Fruit fly (Drosophila melanogaster) whole organism, adult: ENCODE measurements around the gene kon.

ENCODE experiments used
- CG11617 ChIP-seq: fragments of 200-800 bp; sonication (Bioruptor generic); optimal IDR thresholded peaks from 2 replicates; lab custom pipeline; 2017; ENCODE audit warnings: mild to moderate bottlenecking, missing biosample characterization, missing genetic modification reagents, missing genetic modification characterization
- CG12768 ChIP-seq: fragments of 200-800 bp; sonication (Bioruptor generic); optimal IDR thresholded peaks from 2 replicates; lab custom pipeline; 2017; ENCODE audit warnings: missing biosample characterization, missing genetic modification characterization, mild to moderate bottlenecking, moderate library complexity, missing genetic modification reagents
- CG14711 ChIP-seq: fragments of 200-800 bp; sonication (Bioruptor generic); optimal IDR thresholded peaks from 2 replicates; lab custom pipeline; 2018; ENCODE audit warnings: missing biosample characterization, mild to moderate bottlenecking, missing genetic modification characterization, moderate library complexity
- CG1620 ChIP-seq: fragments of 200-800 bp; sonication (Bioruptor generic); optimal IDR thresholded peaks from 2 replicates; lab custom pipeline; 2016; ENCODE audit warnings: missing biosample characterization, missing genetic modification characterization
- CG33017 ChIP-seq: fragments of 200-800 bp; sonication (Bioruptor generic); optimal IDR thresholded peaks from 2 replicates; lab custom pipeline; 2018; ENCODE audit warnings: missing biosample characterization, mild to moderate bottlenecking, missing genetic modification characterization, moderate library complexity
- CG5204 ChIP-seq: fragments of 200-800 bp; sonication (Bioruptor generic); optimal IDR thresholded peaks from 2 replicates; lab custom pipeline; 2016; ENCODE audit warnings: missing biosample characterization, missing genetic modification characterization
- CG7045 ChIP-seq: fragments of 200-800 bp; sonication (Bioruptor generic); optimal IDR thresholded peaks from 2 replicates; lab custom pipeline; 2017; ENCODE audit warnings: missing biosample characterization, mild to moderate bottlenecking, missing genetic modification characterization
- CG7101 ChIP-seq: fragments of 200-800 bp; sonication (Bioruptor generic); optimal IDR thresholded peaks from 2 replicates; lab custom pipeline; 2018; ENCODE audit warnings: missing biosample characterization, mild to moderate bottlenecking, missing genetic modification characterization, moderate library complexity
- Clk ChIP-seq: fragments of 200-800 bp; sonication (Bioruptor generic); optimal IDR thresholded peaks from 2 replicates; lab custom pipeline; 2017; ENCODE audit warnings: missing biosample characterization, missing genetic modification characterization
- Crg-1 ChIP-seq: fragments of 200-800 bp; sonication (Bioruptor generic); optimal IDR thresholded peaks from 2 replicates; lab custom pipeline; 2016; ENCODE audit warnings: missing biosample characterization, missing genetic modification characterization
- Hr96 ChIP-seq: fragments of 200-800 bp; sonication (Bioruptor generic); optimal IDR thresholded peaks from 2 replicates; lab custom pipeline; 2016; ENCODE audit warnings: missing biosample characterization, missing genetic modification characterization
- Mnt ChIP-seq: fragments of 200-800 bp; sonication (Bioruptor generic); optimal IDR thresholded peaks from 2 replicates; lab custom pipeline; 2016; ENCODE audit warnings: missing biosample characterization, mild to moderate bottlenecking, missing genetic modification characterization
- bab1 ChIP-seq: fragments of 200-800 bp; sonication (Bioruptor generic); optimal IDR thresholded peaks from 3 replicates; lab custom pipeline; 2019; ENCODE audit warnings: missing biosample characterization, mild to moderate bottlenecking, missing genetic modification characterization, moderate library complexity
- cic ChIP-seq: fragments of 200-800 bp; sonication (Bioruptor generic); optimal IDR thresholded peaks from 2 replicates; lab custom pipeline; 2017; ENCODE audit warnings: missing biosample characterization, mild to moderate bottlenecking, missing genetic modification characterization, moderate library complexity
- cnc ChIP-seq, 2 experiments: fragments of >200 bp; optimal IDR thresholded peaks; 2 replicates each; lab custom pipeline; 2017
- kay ChIP-seq: fragments of 200-800 bp; sonication (Bioruptor generic); peaks from one replicate; lab custom pipeline; 2016; ENCODE audit warnings: missing biosample characterization, missing genetic modification characterization, borderline replicate concordance
- ovo ChIP-seq: fragments of 200-800 bp; sonication (Bioruptor generic); optimal IDR thresholded peaks from 2 replicates; lab custom pipeline; 2016; ENCODE audit warnings: missing biosample characterization, missing genetic modification characterization
- pad ChIP-seq: fragments of 200-800 bp; sonication (Bioruptor generic); optimal IDR thresholded peaks from 3 replicates; lab custom pipeline; 2017; ENCODE audit warnings: missing biosample characterization, missing genetic modification characterization, mild to moderate bottlenecking, moderate library complexity, missing genetic modification reagents
- tj ChIP-seq: fragments of 200-800 bp; sonication (Bioruptor generic); optimal IDR thresholded peaks from 3 replicates; lab custom pipeline; 2017; ENCODE audit warnings: missing biosample characterization, mild to moderate bottlenecking, missing genetic modification characterization, moderate library complexity
- toe ChIP-seq: fragments of 200-800 bp; sonication (Bioruptor generic); optimal IDR thresholded peaks from 2 replicates; lab custom pipeline; 2016; ENCODE audit warnings: missing biosample characterization, missing genetic modification characterization

Gene kon

DNA sequence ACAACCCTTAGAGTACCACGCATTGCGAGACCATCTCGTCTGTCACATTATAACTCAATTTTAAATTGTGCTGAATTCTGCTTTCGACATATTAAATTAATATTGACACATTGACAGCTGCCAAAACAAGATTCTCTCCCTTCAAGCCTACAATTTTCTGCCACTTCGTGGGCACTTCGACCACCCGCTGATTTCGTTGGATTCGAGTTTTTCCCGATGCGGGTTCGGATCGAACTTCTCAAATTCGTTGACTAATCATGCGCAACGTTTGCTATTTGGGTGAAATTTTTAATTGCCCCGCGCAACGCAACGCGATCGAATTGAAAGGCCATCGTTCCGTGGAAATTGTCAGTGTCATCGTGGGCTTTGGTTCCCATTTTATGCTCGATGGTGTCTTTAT, 3.1 kb upstream of the kon start:
- TF ChIP-seq CG1620 (GFP tag; lab: Kevin White, UChicago), result no peak
- TF ChIP-seq cic (GFP tag; lab: Kevin White, UChicago), result no peak
- TF ChIP-seq ovo (GFP tag; lab: Kevin White, UChicago), result no peak
- no peak for TF ChIP-seq CG14711
- no peak for TF ChIP-seq tj
- TF ChIP-seq Crg-1, result no peak
- TF ChIP-seq toe (GFP tag; lab: Kevin White, UChicago), result no peak
- no peak for TF ChIP-seq CG5204 (GFP tag; lab: Kevin White, UChicago)
- no peak for TF ChIP-seq bab1
- TF ChIP-seq pad (GFP tag; lab: Kevin White, UChicago), result no peak
- TF ChIP-seq cnc (optimal IDR thresholded peaks at IDR 0.05; lab: Kevin White, UChicago), result no peak
- no peak for TF ChIP-seq CG7045
- no peak for TF ChIP-seq CG11617 (GFP tag; lab: Kevin White, UChicago)
- TF ChIP-seq Mnt (GFP tag; lab: Kevin White, UChicago), result no peak
- no peak for TF ChIP-seq CG33017 (tag; lab: Kevin White, UChicago)
- TF ChIP-seq CG12768 (GFP tag; lab: Kevin White, UChicago), result no peak
- TF ChIP-seq Hr96 (GFP tag; lab: Kevin White, UChicago), result no peak
- TF ChIP-seq kay (GFP tag; lab: Kevin White, UChicago), result no peak
- TF ChIP-seq Clk (GFP tag; lab: Kevin White, UChicago), result no peak

DNA sequence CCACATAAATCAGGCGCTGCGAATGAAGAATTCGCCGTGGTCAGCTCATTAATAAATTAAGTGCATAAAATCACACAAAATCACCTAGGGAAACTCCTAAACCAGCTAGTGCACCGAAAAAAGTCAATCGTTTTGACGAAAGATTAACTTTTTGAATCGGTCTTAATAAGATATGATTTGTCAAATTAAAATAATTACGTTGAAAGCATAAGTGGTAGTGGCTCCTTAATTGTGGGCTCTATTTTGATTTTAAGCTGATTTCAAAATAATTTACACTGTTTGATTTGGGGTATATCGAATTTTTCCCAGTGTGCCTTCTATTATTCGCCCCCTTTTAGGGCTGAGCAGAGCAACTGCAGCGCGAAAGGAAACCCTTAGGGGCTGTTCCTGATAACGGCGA, 1.7 kb upstream of the kon start:
- TF ChIP-seq Mnt (GFP tag; lab: Kevin White, UChicago), result no peak
- no peak for TF ChIP-seq CG33017 (tag; lab: Kevin White, UChicago)
- no peak for TF ChIP-seq kay (GFP tag; lab: Kevin White, UChicago)

DNA sequence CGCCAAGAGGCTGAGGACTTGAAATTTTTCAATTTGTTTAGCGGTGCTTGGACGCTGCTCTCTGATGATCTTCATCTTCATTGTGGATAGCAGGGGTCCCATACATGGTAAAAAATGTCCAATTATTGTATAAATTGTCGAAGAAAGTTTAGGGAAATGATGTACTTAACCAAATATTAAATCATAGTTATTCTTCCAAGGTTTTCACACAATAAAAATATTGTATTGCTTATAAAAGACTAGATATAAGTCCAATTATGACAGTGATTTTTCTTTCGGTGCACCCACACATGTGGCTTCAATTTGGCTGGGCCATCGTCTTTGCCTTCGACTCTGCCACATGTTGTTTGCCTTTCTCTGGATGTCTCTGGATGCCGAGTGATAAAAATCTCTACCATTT, 1.1 kb upstream of the kon start:
- no peak for TF ChIP-seq toe (GFP tag; lab: Kevin White, UChicago)
- no peak for TF ChIP-seq CG7045
- no peak for TF ChIP-seq kay (GFP tag; lab: Kevin White, UChicago)
- TF ChIP-seq Hr96 (GFP tag; lab: Kevin White, UChicago), result no peak
- no peak for TF ChIP-seq CG33017 (tag; lab: Kevin White, UChicago)
- TF ChIP-seq pad (GFP tag; lab: Kevin White, UChicago), result no peak
- no peak for TF ChIP-seq CG14711
- no peak for TF ChIP-seq cnc (optimal IDR thresholded peaks at IDR 0.05; lab: Kevin White, UChicago)
- no peak for TF ChIP-seq tj
- TF ChIP-seq CG7101 (tag; lab: Kevin White, UChicago), result no peak
- no peak for TF ChIP-seq CG5204 (GFP tag; lab: Kevin White, UChicago)
- TF ChIP-seq cic (GFP tag; lab: Kevin White, UChicago), result no peak
- no peak for TF ChIP-seq bab1
- TF ChIP-seq CG11617 (GFP tag; lab: Kevin White, UChicago), result no peak
- TF ChIP-seq Mnt (GFP tag; lab: Kevin White, UChicago), result no peak
- TF ChIP-seq ovo (GFP tag; lab: Kevin White, UChicago), result no peak
- TF ChIP-seq Clk (GFP tag; lab: Kevin White, UChicago), result no peak

DNA sequence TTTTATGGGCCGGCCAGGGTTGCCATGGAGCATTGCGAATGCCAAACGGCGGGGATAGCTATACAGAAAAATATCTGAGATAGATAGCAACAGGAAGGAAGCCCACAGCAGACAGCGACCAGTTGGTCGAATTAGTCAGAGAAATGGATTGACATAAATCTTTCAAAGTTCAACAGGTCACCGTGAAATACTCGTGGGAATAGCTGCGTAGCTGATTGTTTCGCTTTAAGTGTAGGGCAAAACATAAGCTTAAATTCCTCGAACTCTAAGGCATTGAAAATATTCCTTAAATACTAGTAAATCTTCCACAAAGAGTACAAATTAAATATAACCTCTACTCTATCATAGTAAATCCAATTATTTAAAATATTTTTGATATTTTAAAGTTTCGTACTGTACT, 3.9 kb downstream of the kon start:
- TF ChIP-seq Mnt (GFP tag; lab: Kevin White, UChicago) (no peak), kay (GFP tag; lab: Kevin White, UChicago) (no peak), ovo (GFP tag; lab: Kevin White, UChicago) (no peak), CG7045 (no peak), CG14711 (no peak), CG5204 (GFP tag; lab: Kevin White, UChicago) (no peak), Crg-1 (no peak), toe (GFP tag; lab: Kevin White, UChicago) (no peak), CG7101 (tag; lab: Kevin White, UChicago) (no peak)

DNA sequence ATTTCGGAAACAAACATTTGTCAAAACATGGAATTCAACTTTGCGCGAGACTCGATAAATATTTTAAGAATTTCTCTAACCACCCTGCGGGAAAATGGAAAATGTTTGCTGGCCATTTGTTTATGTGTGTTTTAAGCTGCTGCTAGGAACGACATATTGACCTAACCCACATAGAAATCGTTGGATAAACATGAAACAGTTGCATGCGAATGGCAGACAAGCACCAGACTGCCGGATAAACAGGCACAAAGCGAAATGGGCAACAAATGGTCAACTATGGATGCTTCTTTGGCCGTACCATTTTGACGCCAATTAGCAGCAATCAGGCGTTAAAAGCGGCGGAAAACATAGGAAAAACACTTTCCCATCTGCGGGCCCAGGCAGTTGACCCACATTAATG, 6.9 kb downstream of the kon start:
- no peak for TF ChIP-seq Crg-1
- no peak for TF ChIP-seq CG14711
- no peak for TF ChIP-seq CG7045
- no peak for TF ChIP-seq cnc (optimal IDR thresholded peaks at IDR 0.05; lab: Kevin White, UChicago)
- TF ChIP-seq CG33017 (tag; lab: Kevin White, UChicago), result no peak
- no peak for TF ChIP-seq ovo (GFP tag; lab: Kevin White, UChicago)
- no peak for TF ChIP-seq CG5204 (GFP tag; lab: Kevin White, UChicago)
- no peak for TF ChIP-seq pad (GFP tag; lab: Kevin White, UChicago)
- TF ChIP-seq tj, result no peak
- no peak for TF ChIP-seq CG7101 (tag; lab: Kevin White, UChicago)
- TF ChIP-seq CG1620 (GFP tag; lab: Kevin White, UChicago), result no peak
- no peak for TF ChIP-seq CG12768 (GFP tag; lab: Kevin White, UChicago)
- no peak for TF ChIP-seq Hr96 (GFP tag; lab: Kevin White, UChicago)
- TF ChIP-seq toe (GFP tag; lab: Kevin White, UChicago), result no peak

DNA sequence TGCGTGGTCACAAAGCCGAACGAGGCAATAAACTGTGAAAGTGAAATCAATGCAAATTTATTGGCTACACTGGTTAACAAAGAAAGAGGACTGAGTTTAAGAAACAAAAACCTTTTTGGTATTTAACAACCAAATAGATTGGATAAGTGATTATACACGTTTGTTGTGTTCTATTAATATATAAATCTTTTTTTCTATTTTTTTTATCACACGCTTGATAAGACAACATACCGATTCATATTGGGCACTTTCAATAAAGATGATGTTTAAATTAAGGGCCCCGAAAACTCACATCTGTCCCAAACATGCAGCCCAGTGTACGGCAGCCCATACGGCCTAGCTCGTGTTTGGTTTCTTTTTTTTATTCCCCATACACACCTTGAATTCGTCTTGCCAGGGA, 10.7 kb downstream of the kon start:
- TF ChIP-seq Crg-1 (no peak), CG33017 (tag; lab: Kevin White, UChicago) (no peak), CG1620 (GFP tag; lab: Kevin White, UChicago) (no peak), kay (GFP tag; lab: Kevin White, UChicago) (no peak), CG7045 (no peak), Hr96 (GFP tag; lab: Kevin White, UChicago) (no peak), Mnt (GFP tag; lab: Kevin White, UChicago) (no peak), cnc (optimal IDR thresholded peaks at IDR 0.05; lab: Kevin White, UChicago) (no peak)

DNA sequence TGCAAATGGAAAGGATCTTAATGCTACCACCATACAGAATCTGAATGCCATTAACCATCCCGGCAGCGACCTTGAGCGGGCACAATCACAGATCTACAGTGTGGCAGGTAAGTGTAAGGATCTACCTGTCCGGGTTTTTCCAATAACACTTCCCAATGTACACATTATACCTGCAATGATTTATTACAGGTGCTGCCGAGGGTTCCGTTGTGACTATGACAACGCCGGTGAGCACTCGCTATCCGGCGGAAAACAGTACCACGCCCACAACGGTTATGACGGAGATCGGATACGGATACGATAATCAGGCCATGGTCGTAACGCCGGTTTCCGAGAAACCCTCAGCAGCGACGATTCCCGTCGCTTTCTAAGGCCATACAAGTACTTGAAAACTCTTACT, 16.9 kb downstream of the kon start:
- TF ChIP-seq pad (GFP tag; lab: Kevin White, UChicago), result no peak
- no peak for TF ChIP-seq bab1
- TF ChIP-seq tj, result no peak
- TF ChIP-seq cic (GFP tag; lab: Kevin White, UChicago), result no peak
- no peak for TF ChIP-seq CG14711
- TF ChIP-seq CG33017 (tag; lab: Kevin White, UChicago), result no peak
- no peak for TF ChIP-seq Mnt (GFP tag; lab: Kevin White, UChicago)
